Fruit fly (Drosophila melanogaster) whole organism, prepupa: ENCODE data around the gene Sap30.

ENCODE experiments used
- Blimp-1 ChIP-seq: fragments of 200-800 bp; sonication (Bioruptor generic); optimal IDR thresholded peaks from 3 replicates; lab custom pipeline; 2017; ENCODE audit warnings: missing biosample characterization, missing genetic modification characterization, mild to moderate bottlenecking, moderate library complexity, missing genetic modification reagents
- CG10631 ChIP-seq: fragments of 200-800 bp; sonication (Bioruptor generic); optimal IDR thresholded peaks from 2 replicates; lab custom pipeline; 2016; ENCODE audit warnings: missing biosample characterization, missing genetic modification characterization
- CG10669 ChIP-seq: fragments of 200-800 bp; sonication (Bioruptor generic); optimal IDR thresholded peaks from 3 replicates; lab custom pipeline; 2018; ENCODE audit warnings: missing biosample characterization, mild to moderate bottlenecking, missing genetic modification characterization, moderate library complexity
- CG11294 ChIP-seq: fragments of 200-800 bp; sonication (Bioruptor generic); IDR thresholded peaks from 2 replicates; pipeline ENCODE4 v1.3.6; 2022; ENCODE audit warnings: missing biosample characterization, missing genetic modification characterization
- CG11762 ChIP-seq: fragments of 200-800 bp; sonication (Bioruptor generic); optimal IDR thresholded peaks from 3 replicates; lab custom pipeline; 2016; ENCODE audit warnings: missing biosample characterization, missing genetic modification characterization; ENCODE audit not compliant: insufficient read depth
- CG15336 ChIP-seq: fragments of 200-800 bp; sonication (Bioruptor generic); IDR thresholded peaks from 2 replicates; pipeline ENCODE4 v1.3.6; 2022; ENCODE audit warnings: missing biosample characterization, missing genetic modification characterization
- CG1621 ChIP-seq: fragments of 200-800 bp; sonication (Bioruptor generic); optimal IDR thresholded peaks from 3 replicates; lab custom pipeline; 2018; ENCODE audit warnings: missing biosample characterization, mild to moderate bottlenecking, missing genetic modification characterization
- CG3032 ChIP-seq: fragments of 200-800 bp; optimal IDR thresholded peaks from 2 replicates; lab custom pipeline; 2019; ENCODE audit warnings: missing biosample characterization, mild to moderate bottlenecking, missing genetic modification characterization, moderate library complexity
- CG31627 ChIP-seq: fragments of 200-800 bp; sonication (Bioruptor generic); optimal IDR thresholded peaks from 3 replicates; lab custom pipeline; 2016; ENCODE audit warnings: missing biosample characterization, missing genetic modification characterization
- CG32006 ChIP-seq: fragments of 200-800 bp; sonication (Bioruptor generic); optimal IDR thresholded peaks from 3 replicates; lab custom pipeline; 2017; ENCODE audit warnings: missing biosample characterization, mild to moderate bottlenecking, missing genetic modification characterization
- CG34406 ChIP-seq: fragments of 200-800 bp; sonication (Bioruptor generic); optimal IDR thresholded peaks from 3 replicates; lab custom pipeline; 2016; ENCODE audit warnings: missing biosample characterization, missing genetic modification characterization
- CG3919 ChIP-seq: fragments of 200-800 bp; sonication (Bioruptor generic); optimal IDR thresholded peaks from 3 replicates; lab custom pipeline; 2016; ENCODE audit warnings: missing biosample characterization, missing genetic modification characterization
- CG4318 ChIP-seq: fragments of 200-800 bp; sonication (Bioruptor generic); optimal IDR thresholded peaks from 3 replicates; lab custom pipeline; 2017; ENCODE audit warnings: missing biosample characterization, mild to moderate bottlenecking, missing genetic modification characterization
- CG6276 ChIP-seq: fragments of 200-800 bp; sonication (Bioruptor generic); optimal IDR thresholded peaks from 2 replicates; lab custom pipeline; 2017; ENCODE audit warnings: missing biosample characterization, mild to moderate bottlenecking, missing genetic modification characterization
- CG6808 ChIP-seq: fragments of 200-800 bp; sonication (Bioruptor generic); optimal IDR thresholded peaks from 3 replicates; lab custom pipeline; 2017; ENCODE audit warnings: missing biosample characterization, missing genetic modification characterization, mild to moderate bottlenecking, moderate library complexity, missing genetic modification reagents
- CG7368 ChIP-seq: fragments of 200-800 bp; sonication (Bioruptor generic); optimal IDR thresholded peaks from 3 replicates; lab custom pipeline; 2016; ENCODE audit warnings: missing biosample characterization, missing genetic modification characterization
- CG8119 ChIP-seq: fragments of 200-800 bp; sonication (Bioruptor generic); IDR thresholded peaks from 3 replicates; pipeline ENCODE4 v1.3.6; 2022; ENCODE audit warnings: missing biosample characterization, missing genetic modification characterization
- CG8319 ChIP-seq: fragments of 200-800 bp; sonication (Bioruptor generic); optimal IDR thresholded peaks from 3 replicates; lab custom pipeline; 2016; ENCODE audit warnings: missing biosample characterization, missing genetic modification characterization
- CG8632 ChIP-seq: fragments of 200-800 bp; sonication (Bioruptor generic); optimal IDR thresholded peaks from 3 replicates; lab custom pipeline; 2016; ENCODE audit warnings: missing biosample characterization, missing genetic modification characterization
- CG9139 ChIP-seq: fragments of 200-800 bp; sonication (Bioruptor generic); optimal IDR thresholded peaks from 3 replicates; lab custom pipeline; 2017; ENCODE audit warnings: missing biosample characterization, mild to moderate bottlenecking, missing genetic modification characterization
- Eip78C ChIP-seq: fragments of 200-800 bp; sonication (Bioruptor generic); peaks from one replicate; lab custom pipeline; 2016; ENCODE audit warnings: missing biosample characterization, missing genetic modification characterization
- Eip93F ChIP-seq: fragments of 200-800 bp; sonication (Bioruptor generic); optimal IDR thresholded peaks from 2 replicates; lab custom pipeline; 2016; ENCODE audit warnings: missing biosample characterization, mild to moderate bottlenecking, missing genetic modification characterization
- Ets21C ChIP-seq: fragments of 200-800 bp; sonication (Bioruptor generic); optimal IDR thresholded peaks from 3 replicates; lab custom pipeline; 2016; ENCODE audit warnings: missing biosample characterization, missing genetic modification characterization
- Gug ChIP-seq: fragments of 200-800 bp; sonication (Bioruptor generic); IDR thresholded peaks from 2 replicates; pipeline ENCODE4 v1.3.6; 2022; ENCODE audit warnings: missing biosample characterization, missing genetic modification characterization
- Hr38 ChIP-seq: sonication (Bioruptor generic); optimal IDR thresholded peaks from 2 replicates; lab custom pipeline; 2016; ENCODE audit warnings: missing biosample characterization, missing genetic modification characterization
- Hr39 ChIP-seq: fragments of 200-800 bp; sonication (Bioruptor generic); optimal IDR thresholded peaks from 2 replicates; lab custom pipeline; 2016; ENCODE audit warnings: missing biosample characterization, missing genetic modification characterization
- Met ChIP-seq: fragments of 200-800 bp; sonication (Bioruptor generic); optimal IDR thresholded peaks from 3 replicates; lab custom pipeline; 2016; ENCODE audit warnings: missing biosample characterization, missing genetic modification characterization
- OdsH ChIP-seq: fragments of 200-800 bp; sonication (Bioruptor generic); optimal IDR thresholded peaks from 3 replicates; lab custom pipeline; 2016; ENCODE audit warnings: missing biosample characterization, missing genetic modification characterization
- Smox ChIP-seq: fragments of 200-800 bp; sonication (Bioruptor generic); optimal IDR thresholded peaks from 3 replicates; lab custom pipeline; 2016; ENCODE audit warnings: missing biosample characterization, missing genetic modification characterization
- Sox15 ChIP-seq: fragments of 200-800 bp; sonication (Bioruptor generic); optimal IDR thresholded peaks from 3 replicates; lab custom pipeline; 2016; ENCODE audit warnings: missing biosample characterization, missing genetic modification characterization
- achi ChIP-seq: fragments of 200-800 bp; sonication (Bioruptor generic); optimal IDR thresholded peaks from 3 replicates; lab custom pipeline; 2016; ENCODE audit warnings: missing biosample characterization, missing genetic modification characterization
- acj6 ChIP-seq: fragments of 200-800 bp; sonication (Bioruptor generic); optimal IDR thresholded peaks from 3 replicates; lab custom pipeline; 2016; ENCODE audit warnings: missing biosample characterization, missing genetic modification characterization
- cyc ChIP-seq: fragments of 200-800 bp; sonication (Bioruptor generic); optimal IDR thresholded peaks from 3 replicates; lab custom pipeline; 2016; ENCODE audit warnings: missing biosample characterization, missing genetic modification characterization
- eg ChIP-seq: fragments of 200-800 bp; sonication (Bioruptor generic); IDR thresholded peaks from 3 replicates; pipeline ENCODE4 v1.3.6; 2022; ENCODE audit warnings: missing biosample characterization, missing genetic modification characterization
- esn ChIP-seq: fragments of 200-800 bp; sonication (Bioruptor generic); optimal IDR thresholded peaks from 2 replicates; lab custom pipeline; 2016; ENCODE audit warnings: missing biosample characterization, mild to moderate bottlenecking, missing genetic modification characterization, moderate library complexity
- fd59A ChIP-seq: fragments of 200-800 bp; sonication (Bioruptor generic); optimal IDR thresholded peaks from 2 replicates; lab custom pipeline; 2017; ENCODE audit warnings: missing biosample characterization, mild to moderate bottlenecking, missing genetic modification characterization, missing genetic modification reagents
- fd85E ChIP-seq: fragments of 200-800 bp; sonication (Bioruptor generic); optimal IDR thresholded peaks from 3 replicates; lab custom pipeline; 2016; ENCODE audit warnings: missing biosample characterization, missing genetic modification characterization
- fkh ChIP-seq: fragments of 200-800 bp; sonication (Bioruptor generic); optimal IDR thresholded peaks from 3 replicates; lab custom pipeline; 2017; ENCODE audit warnings: missing biosample characterization, mild to moderate bottlenecking, missing genetic modification characterization, moderate library complexity
- lz ChIP-seq: fragments of 200-800 bp; sonication (Bioruptor generic); optimal IDR thresholded peaks from 3 replicates; lab custom pipeline; 2016; ENCODE audit warnings: missing biosample characterization, missing genetic modification characterization
- net ChIP-seq: fragments of 200-800 bp; sonication (Bioruptor generic); optimal IDR thresholded peaks from 3 replicates; lab custom pipeline; 2016; ENCODE audit warnings: missing biosample characterization, missing genetic modification characterization
- salr ChIP-seq, 2 experiments: fragments of 200-800 bp; sonication (Bioruptor generic); optimal IDR thresholded peaks; 3 replicates each; lab custom pipeline; 2016 to 2018; ENCODE audit warnings: missing biosample characterization in 2 of 2, missing genetic modification characterization in 2 of 2, mild to moderate bottlenecking in 1 of 2
- spab ChIP-seq: fragments of 200-800 bp; sonication (Bioruptor generic); optimal IDR thresholded peaks from 2 replicates; lab custom pipeline; 2017; ENCODE audit warnings: missing biosample characterization, mild to moderate bottlenecking, missing genetic modification characterization, missing genetic modification reagents
- ss ChIP-seq, 2 experiments: fragments of 200-800 bp; sonication (Bioruptor generic); optimal IDR thresholded peaks; 2 replicates in 1 of 2; 3 replicates in 1 of 2; lab custom pipeline; 2017 to 2018; ENCODE audit warnings: mild to moderate bottlenecking in 2 of 2, missing biosample characterization in 2 of 2, missing genetic modification characterization in 2 of 2, moderate library complexity in 1 of 2
- svp ChIP-seq: fragments of 200-800 bp; sonication (Bioruptor generic); peaks from one replicate; lab custom pipeline; 2016; ENCODE audit warnings: missing biosample characterization, missing genetic modification characterization
- topi ChIP-seq: fragments of 200-800 bp; sonication (Bioruptor generic); optimal IDR thresholded peaks from 3 replicates; lab custom pipeline; 2016; ENCODE audit warnings: missing biosample characterization, missing genetic modification characterization
- vri ChIP-seq: fragments of 200-800 bp; sonication (Bioruptor generic); optimal IDR thresholded peaks from 3 replicates; lab custom pipeline; 2016; ENCODE audit warnings: missing biosample characterization, mild to moderate bottlenecking, missing genetic modification characterization

Gene Sap30

dm6 chrX:16833097-16833496, 46.0 kb downstream of the Sap30 start (continued):
- TF ChIP-seq ss (GFP tag; optimal IDR thresholded peaks at IDR 0.05; lab: Kevin White, UChicago) (peak; percentile 84 to 87), Blimp-1 (GFP tag; lab: Kevin White, UChicago) (no peak), eg (peak; percentile 92), spab (GFP tag; lab: Kevin White, UChicago) (peak; percentile 79), CG15336 (peak; percentile 87), net (GFP tag; lab: Kevin White, UChicago) (peak; percentile 85), OdsH (GFP tag; lab: Kevin White, UChicago) (peak; percentile 84), acj6 (GFP tag; lab: Kevin White, UChicago) (peak; percentile 85), Met (GFP tag; lab: Kevin White, UChicago) (peak; percentile 56), Hr39 (GFP tag; lab: Kevin White, UChicago) (peak; percentile 57), CG7368 (GFP tag; lab: Kevin White, UChicago) (peak; percentile 79), CG8319 (GFP tag; lab: Kevin White, UChicago) (peak; percentile 66), salr (GFP tag; optimal IDR thresholded peaks at IDR 0.05; lab: Kevin White, UChicago) (peak; percentile 68 to 75), CG10669 (GFP tag; lab: Kevin White, UChicago) (peak; percentile 89), CG9139 (GFP tag; lab: Kevin White, UChicago) (peak; percentile 74), lz (GFP tag; lab: Kevin White, UChicago) (peak; percentile 63), Smox (GFP tag; lab: Kevin White, UChicago) (peak; percentile 52), CG3032 (tag; lab: Kevin White, UChicago) (peak; percentile 84), CG34406 (peak; percentile 65), CG10631 (peak; percentile 81), topi (GFP tag; lab: Kevin White, UChicago) (peak; percentile 73), fd85E (peak; percentile 29)

dm6 chrX:16834259-16834658, 47.2 kb downstream of the Sap30 start:
- TF ChIP-seq Hr39 (GFP tag; lab: Kevin White, UChicago), result peak; percentile 49
- TF ChIP-seq CG6808, result no peak
- TF ChIP-seq salr (GFP tag; optimal IDR thresholded peaks at IDR 0.05; lab: Kevin White, UChicago), result peak in 1 of 2 experiments; percentile 77
- peak; percentile 33 for TF ChIP-seq lz (GFP tag; lab: Kevin White, UChicago)
- TF ChIP-seq eg, result peak; percentile 58; the same call in 2 of the 3 replicates
- TF ChIP-seq CG1621 (tag; lab: Kevin White, UChicago), result no peak
- TF ChIP-seq topi (GFP tag; lab: Kevin White, UChicago), result peak; percentile 46
- peak; percentile 38 for TF ChIP-seq Smox (GFP tag; lab: Kevin White, UChicago)
- TF ChIP-seq OdsH (GFP tag; lab: Kevin White, UChicago), result peak; percentile 73
- TF ChIP-seq vri (GFP tag; lab: Kevin White, UChicago), result no peak
- no peak for TF ChIP-seq fd85E
- peak; percentile 52 for TF ChIP-seq CG3919 (GFP tag; lab: Kevin White, UChicago)
- peak; percentile 94 for TF ChIP-seq Eip78C
- peak; percentile 12 for TF ChIP-seq Ets21C (GFP tag; lab: Kevin White, UChicago)
- peak; percentile 84; the same call in 1 of the 2 replicates for TF ChIP-seq CG15336
- peak; percentile 74 for TF ChIP-seq achi (GFP tag; lab: Kevin White, UChicago)
- TF ChIP-seq CG31627 (GFP tag; lab: Kevin White, UChicago), result peak; percentile 36
- TF ChIP-seq CG6276 (GFP tag; lab: Kevin White, UChicago), result peak; percentile 72
- TF ChIP-seq CG8632 (GFP tag; lab: Kevin White, UChicago), result peak; percentile 10
- no peak for TF ChIP-seq cyc (GFP tag; lab: Kevin White, UChicago)
- TF ChIP-seq Eip93F (GFP tag; lab: Kevin White, UChicago), result no peak
- peak; percentile 28; the same call in 1 of the 2 replicates for TF ChIP-seq CG11294
- peak; percentile 2 for TF ChIP-seq CG7368 (GFP tag; lab: Kevin White, UChicago)
- TF ChIP-seq Hr38 (GFP tag; lab: Kevin White, UChicago), result no peak
- peak; percentile 73 for TF ChIP-seq svp (GFP tag; lab: Kevin White, UChicago)
- no peak for TF ChIP-seq CG10669 (GFP tag; lab: Kevin White, UChicago)
- no peak for TF ChIP-seq ss (GFP tag; optimal IDR thresholded peaks at IDR 0.05; lab: Kevin White, UChicago)
- TF ChIP-seq Gug, result peak; percentile 74
- TF ChIP-seq spab (GFP tag; lab: Kevin White, UChicago), result no peak
- TF ChIP-seq fd59A, result peak; percentile 8
- TF ChIP-seq Met (GFP tag; lab: Kevin White, UChicago), result peak; percentile 46
- TF ChIP-seq Sox15 (GFP tag; lab: Kevin White, UChicago), result no peak
- peak; percentile 70 for TF ChIP-seq acj6 (GFP tag; lab: Kevin White, UChicago)
- TF ChIP-seq esn (GFP tag; lab: Kevin White, UChicago), result peak; percentile 65
- TF ChIP-seq CG9139 (GFP tag; lab: Kevin White, UChicago), result no peak
- TF ChIP-seq CG8119 (GFP tag; lab: Robert Waterston, UW), result peak; percentile 88
- peak; percentile 92 for TF ChIP-seq CG32006 (GFP tag; lab: Kevin White, UChicago)
- TF ChIP-seq CG4318 (GFP tag; lab: Kevin White, UChicago), result peak; percentile 77
- TF ChIP-seq CG34406, result peak; percentile 16
- peak; percentile 64 for TF ChIP-seq CG3032 (tag; lab: Kevin White, UChicago)
- TF ChIP-seq CG8319 (GFP tag; lab: Kevin White, UChicago), result no peak
- peak; percentile 62 for TF ChIP-seq net (GFP tag; lab: Kevin White, UChicago)
- no peak for TF ChIP-seq CG11762 (GFP tag; lab: Kevin White, UChicago)
- no peak for TF ChIP-seq fkh
